Worm (Caenorhabditis elegans): ENCODE results near the gene plx-1.

The plx-1 gene

ce11 chrIV:1009546-1009945 lies 50.2 kb downstream of the plx-1 start, which contains the start of gene Y55F3AM.9 (continued):
- no peak for TF ChIP-seq lin-14 (GFP tag; optimal IDR thresholded peaks at IDR 0.05)
- TF ChIP-seq Y116A8C.19 (tag; optimal IDR thresholded peaks at IDR 0.05; ENCODE audit: borderline replicate concordance), result no peak
- peak; percentile 40 for TF ChIP-seq lin-15B (tag; optimal IDR thresholded peaks at IDR 0.05)
- TF ChIP-seq aha-1 (tag; optimal IDR thresholded peaks at IDR 0.05), result no peak
- no peak for TF ChIP-seq irx-1 (tag; optimal IDR thresholded peaks at IDR 0.05)
- peak; percentile 37 for TF ChIP-seq skn-1 (tag; optimal IDR thresholded peaks at IDR 0.05)
- TF ChIP-seq blmp-1 (tag; optimal IDR thresholded peaks at IDR 0.05), result no peak
- TF ChIP-seq dpl-1 (GFP tag; optimal IDR thresholded peaks at IDR 0.05), result peak; percentile 34 to 69 (median 64)
- no peak for TF ChIP-seq nhr-77 (tag; optimal IDR thresholded peaks at IDR 0.05)
- no peak for TF ChIP-seq vab-15 (tag; optimal IDR thresholded peaks at IDR 0.05)
- TF ChIP-seq unc-86 (tag; optimal IDR thresholded peaks at IDR 0.05), result peak; percentile 7
- TF ChIP-seq pax-3 (tag; optimal IDR thresholded peaks at IDR 0.05), result no peak
- TF ChIP-seq efl-1 (optimal IDR thresholded peaks at IDR 0.05), result peak; percentile 72 to 74
- peak; percentile 70 to 96 for TF ChIP-seq efl-1 (GFP tag; optimal IDR thresholded peaks at IDR 0.05 in 1 of 2)
- TF ChIP-seq ets-5 (GFP tag; IDR thresholded peaks at IDR 0.05), result no peak
- TF ChIP-seq mef-2 (tag; optimal IDR thresholded peaks at IDR 0.05), result no peak
- peak; percentile 16 to 38 (median 29) for TF ChIP-seq ceh-82 (tag; optimal IDR thresholded peaks at IDR 0.05)
- TF ChIP-seq snpc-4 (tag; optimal IDR thresholded peaks at IDR 0.05), result peak; percentile 18
- no peak for TF ChIP-seq unc-130 (tag; optimal IDR thresholded peaks at IDR 0.05)
- TF ChIP-seq nhr-20 (tag; optimal IDR thresholded peaks at IDR 0.05), result peak; percentile 8
- TF ChIP-seq ceh-88 (GFP tag; IDR thresholded peaks at IDR 0.05), result no peak
- TF ChIP-seq aly-2 (tag; optimal IDR thresholded peaks at IDR 0.05), result no peak
- TF ChIP-seq fos-1 (tag; optimal IDR thresholded peaks at IDR 0.05), result no peak
- no peak for TF ChIP-seq nhr-28 (tag; optimal IDR thresholded peaks at IDR 0.05)
- TF ChIP-seq lir-3 (tag; optimal IDR thresholded peaks at IDR 0.05; ENCODE audit: poor library complexity), result no peak
- TF ChIP-seq ceh-90 (tag; optimal IDR thresholded peaks at IDR 0.05), result no peak
- TF ChIP-seq C04F5.9 (tag; optimal IDR thresholded peaks at IDR 0.05), result peak; percentile 71
- no peak for TF ChIP-seq sox-4 (tag; optimal IDR thresholded peaks at IDR 0.05)
- no peak for TF ChIP-seq egl-13 (tag; optimal IDR thresholded peaks at IDR 0.05)
- TF ChIP-seq fkh-10 (GFP tag; optimal IDR thresholded peaks at IDR 0.05), result no peak
- TF ChIP-seq sup-37 (GFP tag; optimal IDR thresholded peaks at IDR 0.05), result no peak
- TF ChIP-seq C16A3.4 (tag; optimal IDR thresholded peaks at IDR 0.05), result no peak
- peak in 1 of 2 experiments; percentile 65 for TF ChIP-seq mdl-1 (tag; optimal IDR thresholded peaks at IDR 0.05)
- TF ChIP-seq fkh-4 (tag; optimal IDR thresholded peaks at IDR 0.05; ENCODE audit: borderline replicate concordance), result no peak
- TF ChIP-seq ama-1 (optimal IDR thresholded peaks at IDR 0.05), result no peak
- TF ChIP-seq nhr-12 (tag; optimal IDR thresholded peaks at IDR 0.05), result no peak
- peak; percentile 59 to 63 for TF ChIP-seq lsy-2 (tag; optimal IDR thresholded peaks at IDR 0.05)
- TF ChIP-seq ztf-4 (tag; optimal IDR thresholded peaks at IDR 0.05), result no peak
- TF ChIP-seq dsc-1 (tag; optimal IDR thresholded peaks at IDR 0.05), result peak; percentile 30
- no peak for TF ChIP-seq C34B4.2 (tag; optimal IDR thresholded peaks at IDR 0.05)

- no peak for TF ChIP-seq swsn-7 (tag; optimal IDR thresholded peaks at IDR 0.05)
- no peak for TF ChIP-seq egl-27 (tag; optimal IDR thresholded peaks at IDR 0.05)
- no peak for TF ChIP-seq zag-1 (tag; optimal IDR thresholded peaks at IDR 0.05)
- no peak for TF ChIP-seq nhr-85 (tag)
- TF ChIP-seq xbp-1 (tag; optimal IDR thresholded peaks at IDR 0.05), result no peak
- no peak for TF ChIP-seq mab-9 (GFP tag; IDR thresholded peaks at IDR 0.05)
- TF ChIP-seq ceh-88 (GFP tag; IDR thresholded peaks at IDR 0.05), result no peak
- no peak for TF ChIP-seq snu-23 (GFP tag; optimal IDR thresholded peaks at IDR 0.05)
- TF ChIP-seq ama-1 (optimal IDR thresholded peaks at IDR 0.05), result no peak
- TF ChIP-seq aha-1 (tag; optimal IDR thresholded peaks at IDR 0.05), result no peak
- TF ChIP-seq mef-2 (tag; optimal IDR thresholded peaks at IDR 0.05), result no peak
- TF ChIP-seq sptf-1 (tag; optimal IDR thresholded peaks at IDR 0.05), result no peak
- no peak for TF ChIP-seq skn-1 (tag; optimal IDR thresholded peaks at IDR 0.05)
- TF ChIP-seq nhr-76 (tag; optimal IDR thresholded peaks at IDR 0.05), result no peak
Observed at ce11 chrIV:1010212-1010611, 50.9 kb downstream of the plx-1 start, which contains the start of gene atg-3. atg-3 (plus strand) TSS chrIV:1010512.
